Fruit fly (Drosophila melanogaster): ENCODE data around the gene mtSSB.
A peak's percentile ranks its signal among the peaks of the same experiment; 100 is the strongest.

The mtSSB gene

dm6 chr3R:16207074-16207609, 2.1 kb upstream of the mtSSB start (continued):
- TF ChIP-seq GATAe (GFP tag; conservative IDR thresholded peaks at IDR 0.05) (peak; percentile 45; the same call in 1 of the 2 replicates), fd64A (GFP tag; optimal IDR thresholded peaks at IDR 0.05) (peak; percentile 50), ham (GFP tag; IDR thresholded peaks at IDR 0.05) (no peak), CG7987 (GFP tag; optimal IDR thresholded peaks at IDR 0.05) (peak; percentile 43), odd (GFP tag; optimal IDR thresholded peaks at IDR 0.05) (peak; percentile 36), Ptx1 (GFP tag; IDR thresholded peaks at IDR 0.05) (0 out of 2 replicates have a peak, but pooled peaks have one; percentile 8), CG17829 (tag; optimal IDR thresholded peaks at IDR 0.05) (peak; percentile 26), CG10147 (GFP tag; optimal IDR thresholded peaks at IDR 0.05) (peak; percentile 19), CG2120 (GFP tag; optimal IDR thresholded peaks at IDR 0.05) (peak; percentile 43), Sin3A (optimal IDR thresholded peaks at IDR 0.05) (no peak), CG11695 (GFP tag; IDR thresholded peaks at IDR 0.05) (no peak), CG2199 (GFP tag; IDR thresholded peaks at IDR 0.05) (peak; percentile 94), CG17359 (tag; optimal IDR thresholded peaks at IDR 0.05) (peak; percentile 9), rib (GFP tag; IDR thresholded peaks at IDR 0.05) (peak; percentile 75; the same call in 1 of the 2 replicates), CG32532 (GFP tag; IDR thresholded peaks at IDR 0.05) (0 out of 2 replicates have a peak, but pooled peaks have one; percentile 10), bcd (GFP tag; optimal IDR thresholded peaks at IDR 0.05) (no peak), CG16815 (GFP tag; optimal IDR thresholded peaks at IDR 0.05) (no peak), Scr (GFP tag; IDR thresholded peaks at IDR 0.05; ENCODE audit: partially characterized antibody) (peak; percentile 39; the same call in 1 of the 2 replicates), CG8290 (GFP tag; optimal IDR thresholded peaks at IDR 0.05) (peak; percentile 52), CG8290 (tag; optimal IDR thresholded peaks at IDR 0.05) (peak in 1 of 2 experiments; percentile 81), ab (GFP tag; optimal IDR thresholded peaks at IDR 0.05) (no peak), CG33557 (GFP tag; optimal IDR thresholded peaks at IDR 0.05) (no peak), lbe (GFP tag; optimal IDR thresholded peaks at IDR 0.05) (peak; percentile 65), Dbx (GFP tag; IDR thresholded peaks at IDR 0.05) (peak; percentile 37; the same call in 1 of the 3 replicates), bbx (GFP tag; IDR thresholded peaks at IDR 0.05; ENCODE audit: partially characterized antibody) (peak; percentile 20; the same call in 1 of the 2 replicates), Dll (GFP tag; IDR thresholded peaks at IDR 0.05; ENCODE audit: partially characterized antibody) (0 out of 4 replicates have a peak, but pooled peaks have one; percentile 22), row (GFP tag; IDR thresholded peaks at IDR 0.05) (peak; percentile 45; the same call in 2 of the 3 replicates), CG1233 (GFP tag; optimal IDR thresholded peaks at IDR 0.05) (peak; percentile 25), Dref (GFP tag; IDR thresholded peaks at IDR 0.05) (peak; percentile 28; the same call in 1 of the 2 replicates), NFAT (GFP tag; IDR thresholded peaks at IDR 0.05) (0 out of 2 replicates have a peak, but pooled peaks have one; percentile 30), CG14710 (tag; optimal IDR thresholded peaks at IDR 0.05) (no peak), oc (tag; optimal IDR thresholded peaks at IDR 0.05) (no peak), H15 (GFP tag; IDR thresholded peaks at IDR 0.05) (0 out of 3 replicates have a peak, but pooled peaks have one; percentile 8), Deaf1 (tag; optimal IDR thresholded peaks at IDR 0.05) (peak; percentile 98), CG5180 (GFP tag; optimal IDR thresholded peaks at IDR 0.05) (peak; percentile 97), CG18599 (GFP tag; optimal IDR thresholded peaks at IDR 0.05) (peak; percentile 72), CG10209 (GFP tag; optimal IDR thresholded peaks at IDR 0.05) (peak; percentile 6), dati (GFP tag; IDR thresholded peaks at IDR 0.05) (no peak), CG6175 (GFP tag; IDR thresholded peaks at IDR 0.05) (peak; percentile 83), gro (GFP tag; optimal IDR thresholded peaks at IDR 0.05) (peak; percentile 9), CG6854 (GFP tag; optimal IDR thresholded peaks at IDR 0.05) (peak; percentile 5), dysf (GFP tag; IDR thresholded peaks at IDR 0.05) (no peak; the same call in 2 of the 3 replicates), nom (GFP tag; optimal IDR thresholded peaks at IDR 0.05) (peak; percentile 11), gsb-n (tag; optimal IDR thresholded peaks at IDR 0.05) (no peak), CG6791 (GFP tag; IDR thresholded peaks at IDR 0.05; ENCODE audit: partially characterized antibody) (no peak), CG34422 (GFP tag; IDR thresholded peaks at IDR 0.05) (peak; percentile 41; the same call in 1 of the 3 replicates), sob (GFP tag; IDR thresholded peaks at IDR 0.05) (peak; percentile 59; the same call in 1 of the 2 replicates), Usf (GFP tag; optimal IDR thresholded peaks at IDR 0.05) (no peak), toy (GFP tag; IDR thresholded peaks at IDR 0.05) (no peak), pfk (GFP tag; optimal IDR thresholded peaks at IDR 0.05) (peak; percentile 37)

Measured in whole organism, embryonic.